Worm (Caenorhabditis elegans): ENCODE results near the gene F58G11.4.

The F58G11.4 gene

DNA sequence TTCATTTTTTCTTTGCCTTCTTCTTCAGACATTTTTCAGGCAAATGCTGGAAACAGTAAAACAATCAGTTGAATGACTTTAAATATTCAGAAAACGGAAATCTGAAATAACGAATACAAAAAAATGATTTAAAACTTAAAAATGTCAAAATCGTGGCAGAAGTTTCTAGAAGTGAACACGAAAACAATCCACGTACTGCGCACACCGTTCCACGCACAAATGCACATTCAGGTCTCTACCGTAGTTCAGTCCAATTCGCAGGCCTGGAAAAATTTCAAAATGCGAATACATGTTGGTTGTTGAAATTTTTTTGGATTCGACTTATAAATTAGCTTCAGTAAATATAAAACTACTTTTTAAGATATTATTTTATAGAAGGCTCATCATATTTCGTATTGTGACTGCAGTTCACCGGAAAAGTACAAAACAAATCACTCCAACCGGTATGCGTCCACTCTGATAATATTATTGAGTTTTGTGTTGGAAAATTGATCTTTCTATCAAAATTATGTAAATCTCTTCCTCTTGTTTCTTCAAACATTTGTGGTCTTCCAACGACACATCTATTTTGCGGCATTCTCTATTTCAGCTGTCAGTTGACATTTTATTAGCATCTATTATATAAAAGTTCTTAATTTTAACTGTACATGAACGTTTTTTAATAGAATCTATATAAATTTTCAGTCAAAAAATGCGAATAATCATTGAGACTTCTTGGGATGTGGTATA lies at the start of gene F58G11.4, which contains the start of gene mip-2:
Gene F58G11.4 (plus strand): TSS at position 679 of the 729 bp plus-strand sequence.
Gene mip-2 (minus strand): TSS at position 48 of the 729 bp plus-strand sequence.
- TF ChIP-seq unc-62 (GFP tag; optimal IDR thresholded peaks at IDR 0.05), result no peak

DNA sequence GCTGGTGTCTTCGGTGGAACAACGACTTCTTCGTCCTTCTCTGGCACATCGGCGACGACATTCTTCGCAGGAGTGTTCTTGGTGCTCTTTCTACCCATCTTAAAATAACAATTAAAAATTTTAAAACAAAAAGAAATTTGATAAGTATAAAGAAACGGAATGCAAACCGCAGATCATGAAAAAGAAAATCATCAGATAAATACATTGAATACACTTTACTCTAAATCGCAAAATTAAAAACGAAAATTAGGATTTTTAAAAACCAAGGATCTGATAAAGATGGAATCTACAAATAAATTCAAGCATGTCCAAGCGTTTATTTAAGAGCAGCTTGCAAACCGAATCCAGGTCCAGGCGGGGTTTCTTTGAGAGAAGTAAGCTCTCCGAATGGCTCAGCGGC lies 48.0 kb upstream of the F58G11.4 start, which contains the start of gene F53F4.11:
Gene F53F4.11 (minus strand): TSS at position 101 of the 400 bp plus-strand sequence.
- no peak for TF ChIP-seq unc-62 (GFP tag; optimal IDR thresholded peaks at IDR 0.05)

- TF ChIP-seq unc-62 (GFP tag; optimal IDR thresholded peaks at IDR 0.05), result no peak
These were observed 46.8 kb upstream of the F58G11.4 start, which contains the start of the genes nduv-2 and F53F4.12 for ce11 chrV:13625517-13626097. TSS of gene nduv-2 (minus strand) at chrV:13625567. TSS of gene F53F4.12 (plus strand) at chrV:13626047.

DNA sequence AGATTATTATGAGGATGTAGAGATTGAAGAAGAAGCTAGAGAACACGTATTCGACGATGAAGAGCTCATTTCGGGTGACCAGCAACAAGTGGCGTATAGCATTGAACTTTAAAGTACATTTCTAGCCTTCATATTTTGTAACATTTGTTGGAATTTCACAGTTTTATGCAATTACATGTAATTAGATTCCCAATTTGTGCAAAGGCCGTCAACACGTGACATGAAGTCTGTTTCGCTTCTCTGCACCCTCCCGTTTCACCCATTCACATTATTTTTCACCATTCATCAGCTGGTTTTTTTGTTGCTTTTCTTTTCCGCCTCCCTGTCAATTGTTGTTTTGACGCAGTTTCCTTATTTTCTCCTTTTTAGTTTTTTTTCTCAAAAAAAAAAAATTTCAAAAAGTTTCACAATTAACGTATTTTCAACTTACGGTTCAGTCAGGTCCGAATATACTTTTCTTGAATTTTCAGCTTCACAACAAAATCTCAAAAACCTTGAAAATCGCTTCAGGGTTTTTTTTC lies 45.2 kb upstream of the F58G11.4 start, which contains the start of gene sde-2:
Gene sde-2 (plus strand): TSS at position 471 of the 521 bp plus-strand sequence.
- no peak for TF ChIP-seq unc-62 (GFP tag; optimal IDR thresholded peaks at IDR 0.05)

ce11 chrV:13634149-13634548 lies 38.2 kb upstream of the F58G11.4 start, which contains the start of gene H37A05.2:
TSS of gene H37A05.2 (minus strand) at chrV:13634249.
- TF ChIP-seq unc-62 (GFP tag; optimal IDR thresholded peaks at IDR 0.05), result no peak

- TF ChIP-seq unc-62 (GFP tag; optimal IDR thresholded peaks at IDR 0.05), result no peak
These were observed 36.0 kb upstream of the F58G11.4 start for ce11 chrV:13636411-13636810.

- no peak for TF ChIP-seq unc-62 (GFP tag; optimal IDR thresholded peaks at IDR 0.05)
These were observed 34.3 kb upstream of the F58G11.4 start for ce11 chrV:13638040-13638439.

DNA sequence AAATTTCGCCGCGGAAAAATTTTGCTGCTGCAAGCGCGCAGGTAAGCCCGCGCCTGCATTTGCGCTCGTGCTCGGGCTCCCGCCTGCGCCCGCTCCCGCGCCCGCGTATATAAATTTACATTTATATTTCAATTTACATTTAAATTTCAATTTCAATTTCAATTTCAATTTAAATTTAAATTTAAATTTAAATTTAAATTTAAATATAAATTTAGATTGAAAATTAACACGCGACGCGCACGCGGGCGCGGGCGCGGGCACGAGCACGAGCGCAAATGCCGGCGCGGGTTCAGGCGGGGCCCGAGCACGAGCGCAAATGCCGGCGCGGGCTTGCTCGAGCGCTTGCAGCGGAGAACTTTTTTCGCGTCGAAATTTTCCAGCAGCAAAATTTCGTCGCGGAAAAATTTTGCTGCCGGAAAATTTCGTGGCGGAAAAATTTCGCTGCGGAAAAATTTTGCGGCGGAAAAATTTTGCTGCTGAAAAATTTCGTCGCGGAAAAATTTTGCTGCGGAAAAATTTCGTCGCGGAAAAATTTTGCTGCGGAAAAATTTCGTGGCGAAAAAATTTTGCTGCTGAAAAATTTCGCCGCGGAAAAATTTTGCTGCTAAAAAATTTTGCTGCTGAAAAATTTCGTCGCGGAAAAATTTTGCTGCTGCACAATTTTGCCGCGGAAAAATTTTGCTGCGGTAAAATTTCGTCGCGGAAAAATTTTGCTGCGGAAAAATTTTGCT lies 26.4 kb upstream of the F58G11.4 start:
- no peak for TF ChIP-seq unc-62 (GFP tag; optimal IDR thresholded peaks at IDR 0.05)

- no peak for TF ChIP-seq unc-62 (GFP tag; optimal IDR thresholded peaks at IDR 0.05)
These were observed 25.2 kb upstream of the F58G11.4 start for ce11 chrV:13647185-13647584.

- TF ChIP-seq unc-62 (GFP tag; optimal IDR thresholded peaks at IDR 0.05), result no peak
These were observed 24.8 kb upstream of the F58G11.4 start for ce11 chrV:13647617-13648016.

DNA sequence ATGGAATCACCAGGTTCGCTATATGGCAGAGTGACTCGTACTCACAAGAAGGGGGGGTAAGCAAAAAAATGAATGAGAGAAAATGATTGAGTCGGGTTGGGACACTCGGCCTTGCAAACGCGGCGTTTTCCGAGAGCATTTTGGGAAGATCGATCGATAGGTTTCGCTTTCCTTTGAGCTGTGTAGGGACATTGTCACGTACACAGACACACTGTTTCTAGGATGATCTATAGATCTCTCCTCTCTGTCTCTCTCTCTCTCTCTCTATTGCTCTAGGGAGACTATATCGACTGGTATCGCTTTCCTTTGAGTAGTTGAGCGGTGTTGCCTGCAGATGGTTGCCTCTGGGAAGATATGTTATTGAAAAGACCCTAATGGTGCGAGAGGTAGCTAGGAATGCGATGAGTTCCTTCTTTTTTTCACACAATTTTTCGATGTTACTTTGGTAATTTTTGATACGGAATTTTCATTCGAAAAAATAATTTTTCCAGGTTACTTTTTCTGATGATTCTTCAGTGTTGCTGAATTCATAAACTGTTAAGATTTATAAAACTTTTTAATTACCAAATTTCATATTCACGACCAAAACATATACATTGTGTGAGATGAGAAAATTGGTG lies 22.5 kb upstream of the F58G11.4 start, which contains the start of gene H37A05.4:
Gene H37A05.4 (minus strand): TSS at position 51 of the 620 bp plus-strand sequence.
- TF ChIP-seq unc-62 (GFP tag; optimal IDR thresholded peaks at IDR 0.05), result no peak

DNA sequence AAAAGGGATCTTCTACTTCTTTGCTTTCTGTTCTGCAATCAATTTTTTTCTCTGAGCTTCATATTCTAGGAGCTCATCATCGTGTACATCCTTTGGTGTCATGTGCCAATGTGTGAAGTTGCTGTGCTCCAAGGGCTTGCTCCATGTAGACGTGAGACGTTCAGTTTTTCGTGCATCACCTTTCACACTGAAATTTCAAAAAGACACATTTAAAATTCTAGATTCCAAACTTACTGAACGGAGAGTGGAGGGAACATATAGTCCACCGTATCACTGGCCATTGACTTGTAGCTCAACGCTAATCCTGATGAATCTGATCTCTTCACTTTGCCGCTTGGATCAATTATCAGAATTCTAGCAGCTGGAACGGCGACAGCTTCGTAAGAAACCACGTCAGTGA lies 21.6 kb upstream of the F58G11.4 start:
- TF ChIP-seq unc-62 (GFP tag; optimal IDR thresholded peaks at IDR 0.05), result no peak

ce11 chrV:13652322-13652721 lies 20.1 kb upstream of the F58G11.4 start:
- TF ChIP-seq unc-62 (GFP tag; optimal IDR thresholded peaks at IDR 0.05), result no peak

DNA sequence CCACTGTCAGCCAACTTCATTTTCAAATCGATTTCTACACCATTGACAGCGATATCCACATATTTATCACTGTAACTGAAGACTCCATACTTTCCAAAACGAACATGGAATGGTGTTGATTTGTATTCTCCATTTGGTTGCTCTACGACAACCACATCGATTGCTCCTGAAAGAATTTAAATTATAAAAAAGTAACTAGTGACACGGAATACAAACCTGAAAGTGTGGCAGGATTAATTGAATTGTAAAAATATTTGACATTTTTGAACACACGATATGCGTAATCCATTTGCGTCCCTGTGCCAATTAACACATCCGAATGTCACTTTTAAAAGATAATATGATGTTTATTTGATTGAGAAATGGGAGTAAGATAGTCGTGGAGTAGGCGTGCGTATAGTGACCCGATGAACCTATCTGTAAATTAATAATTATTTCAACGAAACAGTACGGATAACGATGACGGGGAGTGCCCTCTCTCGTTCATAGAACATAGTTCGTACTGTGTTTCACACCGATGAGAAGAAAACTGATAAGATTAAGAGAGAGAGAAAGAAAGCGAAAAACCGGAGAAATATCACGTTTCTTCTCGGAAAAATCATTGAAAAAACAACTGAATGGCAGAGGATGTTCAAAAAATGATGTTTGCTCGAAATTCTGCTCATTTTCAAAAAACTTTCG lies 18.5 kb upstream of the F58G11.4 start, which contains the start of gene lpin-1:
Gene lpin-1 (minus strand): TSS at position 417 of the 681 bp plus-strand sequence.
- no peak for TF ChIP-seq unc-62 (GFP tag; optimal IDR thresholded peaks at IDR 0.05)

DNA sequence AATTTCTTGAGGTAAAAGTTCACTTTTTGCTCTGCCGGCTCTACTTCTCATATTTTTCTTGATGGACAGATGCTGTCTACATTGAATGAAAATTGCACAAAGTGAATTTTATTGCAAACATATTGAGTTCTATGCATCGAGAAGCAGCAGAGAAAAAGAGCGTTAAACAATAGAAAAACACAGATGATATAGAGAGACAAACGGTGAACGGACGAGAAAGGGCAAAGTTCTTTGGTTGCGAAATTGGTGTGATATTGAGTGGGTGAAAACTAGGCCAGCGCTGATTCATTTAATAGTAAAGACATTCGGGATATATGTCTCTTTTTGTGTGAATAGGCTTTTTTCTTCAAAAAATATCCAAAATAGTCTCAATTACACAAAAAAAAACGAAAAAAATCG lies 18.0 kb upstream of the F58G11.4 start:
- no peak for TF ChIP-seq unc-62 (GFP tag; optimal IDR thresholded peaks at IDR 0.05)

All from whole organism, dauer.